Worm (Caenorhabditis elegans) whole organism, L1 larva: Measurements from ENCODE around the gene F53A9.9.

ENCODE experiments used
- C04F5.9 ChIP-seq: sonication (generic microtip); optimal IDR thresholded peaks from 2 replicates; lab custom pipeline; 2016; ENCODE audit warnings: missing genetic modification characterization, missing compliant biosample characterization
- C16A3.4 ChIP-seq: fragments of 150-350 bp; optimal IDR thresholded peaks from 2 replicates; lab custom pipeline; 2014; ENCODE audit warnings: missing biosample characterization, missing genetic modification characterization
- alr-1 ChIP-seq: fragments of 200-800 bp; sonication (Bioruptor generic); optimal IDR thresholded peaks from 2 replicates; lab custom pipeline; 2018; ENCODE audit warnings: borderline replicate concordance, mild to moderate bottlenecking, missing genetic modification characterization, missing compliant biosample characterization
- aly-2 ChIP-seq: fragments of 150-350 bp; optimal IDR thresholded peaks from 2 replicates; lab custom pipeline; 2014; ENCODE audit warnings: missing biosample characterization, missing genetic modification characterization
- blmp-1 ChIP-seq: fragments of 150-350 bp; optimal IDR thresholded peaks from 2 replicates; lab custom pipeline; 2014; ENCODE audit warnings: missing biosample characterization, missing genetic modification characterization
- ceh-82 ChIP-seq, 3 experiments: fragments of 150-350 bp in 1 of 3; sonication (generic microtip) in 2 of 3; optimal IDR thresholded peaks; 2 replicates each; lab custom pipeline; 2014 to 2017; ENCODE audit warnings: missing biosample characterization in 3 of 3, missing genetic modification characterization in 3 of 3
- ces-1 ChIP-seq: fragments of 150-350 bp; optimal IDR thresholded peaks from 2 replicates; lab custom pipeline; 2014; ENCODE audit warnings: missing biosample characterization, missing genetic modification reagents, missing genetic modification characterization
- dpl-1 ChIP-seq, 3 experiments: fragments of 150-350 bp in 2 of 3; sonication (generic microtip) in 1 of 3; optimal IDR thresholded peaks; 2 replicates each; lab custom pipeline; 2014 to 2017; ENCODE audit warnings: missing biosample characterization in 3 of 3, missing genetic modification characterization in 3 of 3, missing genetic modification reagents in 3 of 3
- efl-3 ChIP-seq: fragments of 200-800 bp; sonication (Bioruptor generic); optimal IDR thresholded peaks from 2 replicates; lab custom pipeline; 2018; ENCODE audit warnings: mild to moderate bottlenecking, missing genetic modification characterization, missing compliant biosample characterization
- egl-27 ChIP-seq, 2 experiments: fragments of 150-350 bp in 1 of 2; sonication (generic microtip); optimal IDR thresholded peaks; 3 replicates each; lab custom pipeline; 2017 to 2018; ENCODE audit warnings: missing biosample characterization in 2 of 2, missing genetic modification characterization in 2 of 2, missing genetic modification reagents in 2 of 2
- elt-2 ChIP-seq: sonication (generic microtip); optimal IDR thresholded peaks from 2 replicates; lab custom pipeline; 2016; ENCODE audit warnings: missing genetic modification characterization, mild to moderate bottlenecking, inconsistent platforms, missing compliant biosample characterization, missing genetic modification reagents
- fkh-10 ChIP-seq: sonication (generic microtip); optimal IDR thresholded peaks from 2 replicates; lab custom pipeline; 2017; ENCODE audit warnings: missing biosample characterization, missing genetic modification reagents, missing genetic modification characterization
- fkh-4 ChIP-seq: sonication (generic microtip); optimal IDR thresholded peaks from 2 replicates; lab custom pipeline; 2016; ENCODE audit warnings: missing compliant biosample characterization, missing genetic modification characterization, borderline replicate concordance
- fos-1 ChIP-seq: fragments of 150-350 bp; optimal IDR thresholded peaks from 2 replicates; lab custom pipeline; 2014; ENCODE audit warnings: missing biosample characterization, missing genetic modification characterization
- hlh-17 ChIP-seq: fragments of 200-800 bp; sonication (Bioruptor generic); optimal IDR thresholded peaks from 2 replicates; lab custom pipeline; 2018; ENCODE audit warnings: missing genetic modification characterization, mild to moderate bottlenecking, missing compliant biosample characterization, moderate library complexity, borderline replicate concordance
- irx-1 ChIP-seq: sonication (generic microtip); optimal IDR thresholded peaks from 2 replicates; lab custom pipeline; 2016; ENCODE audit warnings: missing genetic modification characterization, missing compliant biosample characterization
- lin-13 ChIP-seq: fragments of 150-350 bp; optimal IDR thresholded peaks from 2 replicates; lab custom pipeline; 2014; ENCODE audit warnings: missing biosample characterization, missing genetic modification reagents, missing genetic modification characterization
- lin-39 ChIP-seq: fragments of 150-350 bp; optimal IDR thresholded peaks from 2 replicates; lab custom pipeline; 2014; ENCODE audit warnings: missing biosample characterization, missing genetic modification reagents, missing genetic modification characterization
- lsy-2 ChIP-seq, 2 experiments: fragments of 150-350 bp; optimal IDR thresholded peaks; 2 replicates each; lab custom pipeline; 2014; ENCODE audit warnings: missing biosample characterization in 2 of 2, missing genetic modification characterization in 2 of 2
- nhr-12 ChIP-seq: sonication (generic microtip); optimal IDR thresholded peaks from 2 replicates; lab custom pipeline; 2017; ENCODE audit warnings: missing biosample characterization, missing genetic modification characterization
- nhr-237 ChIP-seq: fragments of 150-350 bp; optimal IDR thresholded peaks from 2 replicates; lab custom pipeline; 2014; ENCODE audit warnings: missing biosample characterization, missing genetic modification characterization
- nhr-47 ChIP-seq: sonication (generic microtip); optimal IDR thresholded peaks from 2 replicates; lab custom pipeline; 2016; ENCODE audit warnings: mild to moderate bottlenecking, missing genetic modification characterization, moderate library complexity, missing compliant biosample characterization
- nhr-71 ChIP-seq: sonication (generic microtip); optimal IDR thresholded peaks from 2 replicates; lab custom pipeline; 2016; ENCODE audit warnings: mild to moderate bottlenecking, missing genetic modification characterization, moderate library complexity, missing compliant biosample characterization
- nhr-76 ChIP-seq: sonication (generic microtip); optimal IDR thresholded peaks from 2 replicates; lab custom pipeline; 2017; ENCODE audit warnings: missing biosample characterization, missing genetic modification characterization
- nhr-84 ChIP-seq: sonication (generic microtip); optimal IDR thresholded peaks from 2 replicates; lab custom pipeline; 2017; ENCODE audit warnings: missing biosample characterization, missing genetic modification characterization
- nhr-90 ChIP-seq: sonication (generic microtip); optimal IDR thresholded peaks from 2 replicates; lab custom pipeline; 2016; ENCODE audit warnings: mild to moderate bottlenecking, missing genetic modification characterization, missing compliant biosample characterization; ENCODE audit not compliant: poor library complexity
- pag-3 ChIP-seq: sonication (generic microtip); optimal IDR thresholded peaks from 2 replicates; lab custom pipeline; 2017; ENCODE audit warnings: missing genetic modification characterization, mild to moderate bottlenecking, missing compliant biosample characterization, antibody characterized with exemption, borderline replicate concordance; ENCODE audit not compliant: insufficient read depth
- pqm-1 ChIP-seq: sonication (generic microtip); optimal IDR thresholded peaks from 3 replicates; lab custom pipeline; 2017; ENCODE audit warnings: missing biosample characterization, missing genetic modification characterization
- rnt-1 ChIP-seq: sonication (generic microtip); optimal IDR thresholded peaks from 2 replicates; lab custom pipeline; 2016; ENCODE audit warnings: mild to moderate bottlenecking, missing genetic modification characterization, moderate library complexity, missing compliant biosample characterization
- skn-1 ChIP-seq: fragments of 150-350 bp; optimal IDR thresholded peaks from 2 replicates; lab custom pipeline; 2014; ENCODE audit warnings: missing biosample characterization, missing genetic modification characterization
- sox-4 ChIP-seq: sonication (generic microtip); optimal IDR thresholded peaks from 2 replicates; lab custom pipeline; 2016; ENCODE audit warnings: missing genetic modification characterization, missing compliant biosample characterization
- sup-37 ChIP-seq: fragments of 200-800 bp; sonication (Bioruptor generic); optimal IDR thresholded peaks from 2 replicates; lab custom pipeline; 2018; ENCODE audit warnings: mild to moderate bottlenecking, missing genetic modification characterization, missing compliant biosample characterization
- tlp-1 ChIP-seq: fragments of 150-350 bp; optimal IDR thresholded peaks from 2 replicates; lab custom pipeline; 2014; ENCODE audit warnings: missing biosample characterization, missing genetic modification characterization
- unc-130 ChIP-seq: fragments of 150-350 bp; optimal IDR thresholded peaks from 2 replicates; lab custom pipeline; 2017; ENCODE audit warnings: missing biosample characterization, missing genetic modification characterization, inconsistent platforms
- unc-30 ChIP-seq: sonication (generic microtip); optimal IDR thresholded peaks from 2 replicates; lab custom pipeline; 2017; ENCODE audit warnings: missing biosample characterization, missing genetic modification characterization
- unc-62 ChIP-seq: fragments of 150-350 bp; optimal IDR thresholded peaks from 2 replicates; lab custom pipeline; 2014; ENCODE audit warnings: missing biosample characterization, missing genetic modification reagents, missing genetic modification characterization
- unc-86 ChIP-seq: sonication (generic microtip); optimal IDR thresholded peaks from 2 replicates; lab custom pipeline; 2016; ENCODE audit warnings: missing genetic modification characterization, missing compliant biosample characterization
- xbp-1 ChIP-seq: sonication (generic microtip); optimal IDR thresholded peaks from 2 replicates; lab custom pipeline; 2016; ENCODE audit warnings: missing genetic modification characterization, missing compliant biosample characterization

The F53A9.9 gene

DNA sequence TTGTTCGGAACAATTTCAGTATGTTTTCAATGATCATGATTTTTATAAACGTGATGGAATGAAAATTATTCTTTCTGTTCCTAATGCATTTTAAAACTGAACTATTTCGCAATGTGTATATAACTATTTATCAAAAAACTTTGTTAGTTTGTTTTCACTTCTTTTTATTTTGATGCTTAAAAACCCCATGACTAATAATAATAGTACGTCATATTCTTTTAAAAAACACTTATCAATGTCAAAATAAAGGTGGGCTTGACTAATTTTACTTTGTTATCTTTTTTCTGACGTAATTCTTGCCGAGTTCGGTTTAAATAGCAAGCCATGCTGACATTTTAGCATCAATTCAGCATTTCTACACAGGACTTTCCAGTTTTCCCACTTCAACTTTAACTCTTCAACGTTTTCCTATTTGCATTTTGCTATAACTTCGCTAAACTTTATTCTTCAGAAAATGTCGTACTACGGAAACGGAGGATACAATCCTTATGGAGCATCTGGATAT lies 9.4 kb downstream of the F53A9.9 start, which contains the start of gene F53A9.1:
Gene F53A9.1, plus strand, starts transcription at position 455 of the 505 bp plus-strand sequence.
- no peak for TF ChIP-seq nhr-76 (tag; lab: Kevin White, UChicago)
- TF ChIP-seq dpl-1 (GFP tag; optimal IDR thresholded peaks at IDR 0.05; lab: Kevin White, UChicago) = no peak
- TF ChIP-seq sox-4 = no peak
- no peak for TF ChIP-seq unc-86 (tag; lab: Kevin White, UChicago)
- TF ChIP-seq nhr-12 (tag; lab: Kevin White, UChicago) = no peak
- no peak for TF ChIP-seq unc-62 (GFP tag; lab: Kevin White, UChicago)
- TF ChIP-seq sup-37 (GFP tag; lab: Kevin White, UChicago) = no peak
- no peak for TF ChIP-seq egl-27 (tag; optimal IDR thresholded peaks at IDR 0.05; lab: Kevin White, UChicago)

DNA sequence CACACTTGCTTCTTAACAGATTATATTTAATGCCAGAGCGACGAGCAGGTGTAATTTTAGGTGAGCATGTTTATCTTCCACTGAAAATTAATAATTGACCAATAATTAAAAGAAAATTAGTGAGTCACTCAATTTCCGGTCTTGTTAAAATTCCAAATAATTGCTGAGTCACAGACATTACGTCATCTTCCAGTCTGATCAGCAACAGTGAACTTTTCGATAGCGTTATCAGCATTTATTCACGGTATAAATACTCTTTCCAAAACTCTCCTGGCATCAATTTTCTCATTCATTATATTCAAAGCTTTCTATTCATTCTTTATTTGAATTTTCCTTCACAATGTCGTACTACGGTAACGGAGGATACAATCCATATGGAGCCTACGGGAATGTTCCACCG lies 11.1 kb downstream of the F53A9.9 start, which contains the start of gene kreg-1:
Gene kreg-1, plus strand, starts transcription at position 341 of the 400 bp plus-strand sequence.
- no peak for TF ChIP-seq egl-27 (tag; optimal IDR thresholded peaks at IDR 0.05; lab: Kevin White, UChicago)
- peak; percentile 21 for TF ChIP-seq elt-2 (tag; lab: Kevin White, UChicago)

- TF ChIP-seq tlp-1 (tag; lab: Kevin White, UChicago) (no peak), fos-1 (tag; lab: Kevin White, UChicago) (no peak), blmp-1 (tag; lab: Kevin White, UChicago) (no peak), hlh-17 (no peak), fkh-10 (GFP tag; lab: Kevin White, UChicago) (no peak), alr-1 (no peak), unc-130 (no peak), ces-1 (GFP tag; lab: Kevin White, UChicago) (no peak), aly-2 (tag; lab: Kevin White, UChicago) (no peak), nhr-90 (tag; lab: Kevin White, UChicago) (no peak), rnt-1 (no peak), lsy-2 (tag; optimal IDR thresholded peaks at IDR 0.05; lab: Kevin White, UChicago) (no peak), C16A3.4 (tag; lab: Kevin White, UChicago) (no peak), fkh-4 (tag; lab: Kevin White, UChicago) (no peak), sup-37 (GFP tag; lab: Kevin White, UChicago) (no peak), unc-30 (tag; lab: Kevin White, UChicago) (no peak), pag-3 (tag; lab: Kevin White, UChicago) (no peak), nhr-71 (tag; lab: Kevin White, UChicago) (no peak), xbp-1 (tag; lab: Kevin White, UChicago) (no peak)
Measured at ce11 chrX:8708053-8708452, 12.5 kb downstream of the F53A9.9 start, which contains the start of gene F53A9.3. F53A9.3 (plus strand) TSS chrX:8708353.

- TF ChIP-seq nhr-47 (tag; lab: Kevin White, UChicago) (no peak), pqm-1 (tag; lab: Kevin White, UChicago) (no peak), efl-3 (no peak), hlh-17 (no peak), nhr-84 (tag; lab: Kevin White, UChicago) (no peak), tlp-1 (tag; lab: Kevin White, UChicago) (no peak), lin-39 (tag; lab: Kevin White, UChicago) (no peak), skn-1 (no peak), nhr-237 (tag; lab: Kevin White, UChicago) (no peak), lin-13 (no peak), ceh-82 (tag; optimal IDR thresholded peaks at IDR 0.05; lab: Kevin White, UChicago) (no peak), C04F5.9 (tag; lab: Kevin White, UChicago) (no peak), unc-62 (GFP tag; lab: Kevin White, UChicago) (no peak), sup-37 (GFP tag; lab: Kevin White, UChicago) (no peak), irx-1 (tag; lab: Kevin White, UChicago) (no peak), sox-4 (no peak), nhr-76 (tag; lab: Kevin White, UChicago) (no peak)
Measured at ce11 chrX:8704830-8705229, 15.7 kb downstream of the F53A9.9 start.
